Fruit fly (Drosophila melanogaster): ENCODE measurements around the gene CG13445.

CG13445 gene

DNA sequence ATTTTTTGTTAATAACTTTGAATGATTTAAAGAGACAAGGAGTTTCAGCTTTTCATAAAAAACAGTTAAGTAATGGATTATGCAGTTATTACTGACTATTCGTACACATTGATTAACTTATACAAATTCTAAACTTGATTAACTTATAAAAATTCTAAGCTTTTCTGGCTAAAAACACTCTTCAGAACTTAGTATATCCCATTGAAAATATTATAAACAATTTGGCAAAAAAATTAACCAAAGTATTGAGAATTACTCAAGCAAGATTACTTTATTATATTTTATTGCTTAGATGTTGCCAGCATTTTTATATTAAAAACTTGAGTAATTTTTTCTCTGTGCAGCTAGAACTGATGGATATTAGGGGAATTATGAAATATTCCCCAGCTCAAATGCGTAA is 31.9 kb upstream of the CG13445 start:
- TF ChIP-seq Eip78C (GFP tag) (peak; percentile 23), lz (GFP tag; optimal IDR thresholded peaks at IDR 0.05) (no peak)

- TF ChIP-seq Eip75B (GFP tag; optimal IDR thresholded peaks at IDR 0.05): no peak
- TF ChIP-seq CG7368 (GFP tag; optimal IDR thresholded peaks at IDR 0.05): no peak
- no peak for TF ChIP-seq CG3919 (GFP tag; optimal IDR thresholded peaks at IDR 0.05)
- TF ChIP-seq achi (GFP tag; optimal IDR thresholded peaks at IDR 0.05): no peak
Measured at dm6 chr3L:15777839-15778238, 31.4 kb upstream of the CG13445 start.

dm6 chr3L:15778951-15779350 is 30.3 kb upstream of the CG13445 start:
- TF ChIP-seq Eip78C (GFP tag) (peak; percentile 43), CG11762 (GFP tag; optimal IDR thresholded peaks at IDR 0.05; ENCODE audit: insufficient read depth) (no peak)

- peak; percentile 8 for TF ChIP-seq CG6808 (GFP tag; optimal IDR thresholded peaks at IDR 0.05)
- no peak for TF ChIP-seq svp (GFP tag)
- no peak for TF ChIP-seq Ets96B (tag; optimal IDR thresholded peaks at IDR 0.05)
- TF ChIP-seq CG11762 (GFP tag; optimal IDR thresholded peaks at IDR 0.05; ENCODE audit: insufficient read depth): no peak
- TF ChIP-seq OdsH (GFP tag; optimal IDR thresholded peaks at IDR 0.05): no peak
- no peak for TF ChIP-seq CG6792 (GFP tag; optimal IDR thresholded peaks at IDR 0.05)
- TF ChIP-seq Sox14 (GFP tag; optimal IDR thresholded peaks at IDR 0.05): no peak
Measured at dm6 chr3L:15785368-15785767, 23.9 kb upstream of the CG13445 start.

dm6 chr3L:15787406-15787805 is 21.9 kb upstream of the CG13445 start:
- TF ChIP-seq OdsH (GFP tag; optimal IDR thresholded peaks at IDR 0.05) (no peak), Eip78C (GFP tag) (peak; percentile 75), Ets96B (tag; optimal IDR thresholded peaks at IDR 0.05) (peak; percentile 7), achi (GFP tag; optimal IDR thresholded peaks at IDR 0.05) (peak; percentile 26), CG34406 (GFP tag; optimal IDR thresholded peaks at IDR 0.05) (no peak), CG10631 (GFP tag; optimal IDR thresholded peaks at IDR 0.05) (peak; percentile 27)

DNA sequence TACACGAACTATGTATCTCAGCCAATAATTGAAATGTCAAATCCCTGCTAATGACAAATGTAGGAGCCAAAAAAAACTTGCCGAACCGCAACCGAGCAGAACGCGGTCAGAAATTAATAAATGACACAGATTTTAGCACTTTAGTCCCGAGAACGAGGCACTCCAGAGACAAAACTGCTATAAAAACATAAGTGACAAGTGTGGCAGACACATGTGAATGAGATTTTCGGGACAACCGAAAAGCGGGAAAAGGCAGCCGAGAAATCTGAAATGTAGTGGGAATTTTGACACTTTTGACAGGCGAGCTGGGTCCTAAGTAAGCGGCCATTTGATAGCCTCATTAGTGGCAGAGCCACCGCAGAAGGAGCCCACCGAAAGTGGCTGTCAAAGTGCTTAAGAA is 18.2 kb upstream of the CG13445 start:
- TF ChIP-seq CG6854 (GFP tag; optimal IDR thresholded peaks at IDR 0.05) (no peak), CG11762 (GFP tag; optimal IDR thresholded peaks at IDR 0.05; ENCODE audit: insufficient read depth) (no peak), fkh (GFP tag; optimal IDR thresholded peaks at IDR 0.05) (no peak), CG15336 (GFP tag; IDR thresholded peaks at IDR 0.05) (no peak), fd85E (GFP tag; optimal IDR thresholded peaks at IDR 0.05) (no peak), CG3919 (GFP tag; optimal IDR thresholded peaks at IDR 0.05) (no peak), OdsH (GFP tag; optimal IDR thresholded peaks at IDR 0.05) (no peak), Met (GFP tag; optimal IDR thresholded peaks at IDR 0.05) (no peak), CG8119 (GFP tag; IDR thresholded peaks at IDR 0.05) (no peak), Sox15 (GFP tag; optimal IDR thresholded peaks at IDR 0.05) (no peak), CG34406 (GFP tag; optimal IDR thresholded peaks at IDR 0.05) (no peak), CG11294 (GFP tag; IDR thresholded peaks at IDR 0.05) (no peak), CG31627 (GFP tag; optimal IDR thresholded peaks at IDR 0.05) (no peak), CG8632 (GFP tag; optimal IDR thresholded peaks at IDR 0.05) (no peak), CG32006 (GFP tag; optimal IDR thresholded peaks at IDR 0.05) (no peak), Smox (GFP tag; optimal IDR thresholded peaks at IDR 0.05) (no peak), Ets21C (GFP tag; optimal IDR thresholded peaks at IDR 0.05) (no peak)

dm6 chr3L:15794311-15794710 is 15.0 kb upstream of the CG13445 start:
- no peak for TF ChIP-seq Eip93F (GFP tag; optimal IDR thresholded peaks at IDR 0.05)
- TF ChIP-seq CG8119 (GFP tag; IDR thresholded peaks at IDR 0.05): no peak
- TF ChIP-seq CG10669 (GFP tag; optimal IDR thresholded peaks at IDR 0.05): no peak
- TF ChIP-seq CG6792 (GFP tag; optimal IDR thresholded peaks at IDR 0.05): no peak
- no peak for TF ChIP-seq dac (GFP tag; optimal IDR thresholded peaks at IDR 0.05)
- TF ChIP-seq Eip75B (GFP tag; optimal IDR thresholded peaks at IDR 0.05): no peak
- no peak for TF ChIP-seq svp (GFP tag)
- no peak for TF ChIP-seq CG8632 (GFP tag; optimal IDR thresholded peaks at IDR 0.05)
- no peak for TF ChIP-seq CG31627 (GFP tag; optimal IDR thresholded peaks at IDR 0.05)
- TF ChIP-seq Hr4 (GFP tag; optimal IDR thresholded peaks at IDR 0.05): no peak
- TF ChIP-seq dsx (GFP tag; optimal IDR thresholded peaks at IDR 0.05; ENCODE audit: poor library complexity, severe bottlenecking): no peak

Data from whole organism, prepupa.